Worm (Caenorhabditis elegans) whole organism, L2 larva: ENCODE measurements around the gene C17F4.3.

ENCODE experiments used
- ZK546.5 ChIP-seq: sonication (generic microtip); optimal IDR thresholded peaks from 2 replicates; lab custom pipeline; 2017; ENCODE audit warnings: missing biosample characterization, missing genetic modification characterization
- ama-1 ChIP-seq: fragments of 150-350 bp; optimal IDR thresholded peaks from 2 replicates; lab custom pipeline; 2018; ENCODE audit warnings: inconsistent platforms
- nhr-25 ChIP-seq: fragments of 150-350 bp; sonication (generic microtip); optimal IDR thresholded peaks from 3 replicates; lab custom pipeline; 2014; ENCODE audit warnings: missing biosample characterization, missing genetic modification characterization
- ztf-11 ChIP-seq: sonication (generic microtip); optimal IDR thresholded peaks from 2 replicates; lab custom pipeline; 2017; ENCODE audit warnings: missing biosample characterization, missing genetic modification characterization

ce11 chrII:3202519-3202918, 37.8 kb upstream of the C17F4.3 start, which contains the start of gene sri-53:
- TF ChIP-seq ztf-11 (tag; lab: Kevin White, UChicago), result no peak
- no peak for TF ChIP-seq nhr-25 (tag; lab: Kevin White, UChicago)
- TF ChIP-seq ZK546.5 (tag; lab: Kevin White, UChicago), result no peak
- TF ChIP-seq ama-1 (lab: Kevin White, UChicago), result no peak
